Worm (Caenorhabditis elegans): ENCODE results near the gene sftd-3.

DNA sequence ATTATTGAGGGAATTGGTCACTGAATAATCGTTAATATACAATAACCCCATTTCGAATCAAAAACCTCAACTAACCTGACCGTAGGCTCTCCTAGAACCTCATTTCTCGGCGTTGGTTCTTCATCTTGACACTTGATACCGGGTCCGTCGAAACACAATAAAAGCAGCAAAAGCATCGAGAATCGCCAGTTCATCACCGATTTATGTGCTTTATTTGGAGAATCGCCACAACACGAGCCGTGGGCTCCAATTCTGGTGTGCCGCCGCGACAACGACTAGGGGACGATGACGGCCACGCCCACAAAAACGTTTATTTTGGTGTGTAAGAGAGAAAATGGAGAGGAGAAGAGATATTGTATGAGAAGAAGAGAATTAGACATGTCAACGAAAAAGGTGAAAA is 16.6 kb downstream of the sftd-3 start, which contains the start of gene cutl-15:
- no peak for TF ChIP-seq ama-1 (optimal IDR thresholded peaks at IDR 0.05)
- no peak for TF ChIP-seq aly-2 (tag; optimal IDR thresholded peaks at IDR 0.05)
- no peak for TF ChIP-seq ztf-4 (tag; optimal IDR thresholded peaks at IDR 0.05)
- TF ChIP-seq nhr-85 (tag) = no peak
- no peak for TF ChIP-seq nhr-11 (tag; optimal IDR thresholded peaks at IDR 0.05)
- no peak for TF ChIP-seq egl-13 (tag; optimal IDR thresholded peaks at IDR 0.05)
- no peak for TF ChIP-seq nhr-28 (tag; optimal IDR thresholded peaks at IDR 0.05)
- TF ChIP-seq snpc-4 (tag; optimal IDR thresholded peaks at IDR 0.05) = no peak

All from whole organism, L1 larva.